Worm (Caenorhabditis elegans) whole organism, midembryonic: ENCODE data around the gene F59G1.8.
"Not testable (repeated sequence)": the region's sequence is repeated elsewhere in the genome, so short reads cannot be mapped to it uniquely, and the experiment has no call there.

Source experiments
- T22C8.4 ChIP-seq: fragments of 200-800 bp; sonication (Bioruptor generic); IDR thresholded peaks from 2 replicates; pipeline ENCODE4 v1.3.6; 2022; ENCODE audit warnings: missing genetic modification characterization, missing compliant biosample characterization
- cog-1 ChIP-seq: sonication (generic microtip); optimal IDR thresholded peaks from 2 replicates; lab custom pipeline; 2016; ENCODE audit warnings: missing genetic modification characterization, missing compliant biosample characterization
- flt-1 ChIP-seq: fragments of 200-800 bp; sonication (Bioruptor generic); IDR thresholded peaks from 2 replicates; pipeline ENCODE4 v1.3.6; 2022; ENCODE audit warnings: missing genetic modification characterization, missing compliant biosample characterization
- klf-2 ChIP-seq: fragments of 200-800 bp; sonication (Bioruptor generic); conservative IDR thresholded peaks from 2 replicates; pipeline ENCODE4 v1.3.6; 2022; ENCODE audit warnings: missing genetic modification reagents, missing genetic modification characterization, missing compliant biosample characterization
- med-1 ChIP-seq: sonication (generic microtip); optimal IDR thresholded peaks from 2 replicates; lab custom pipeline; 2017; ENCODE audit warnings: missing genetic modification characterization, mild to moderate bottlenecking, missing compliant biosample characterization, antibody characterized with exemption, missing genetic modification reagents; ENCODE audit not compliant: insufficient read depth
- ref-1 ChIP-seq: fragments of 200-800 bp; sonication (Bioruptor generic); conservative IDR thresholded peaks from 2 replicates; pipeline ENCODE4 v1.3.6; 2022; ENCODE audit warnings: missing genetic modification reagents, missing genetic modification characterization, missing compliant biosample characterization
- tab-1 ChIP-seq: fragments of 200-800 bp; sonication (Bioruptor generic); IDR thresholded peaks from 2 replicates; pipeline ENCODE4 v1.3.6; 2022; ENCODE audit warnings: missing genetic modification characterization, missing compliant biosample characterization
- ztf-23 ChIP-seq: fragments of 200-800 bp; sonication (Bioruptor generic); IDR thresholded peaks from 2 replicates; pipeline ENCODE4 v1.3.6; 2022; ENCODE audit warnings: missing genetic modification reagents, missing genetic modification characterization, missing compliant biosample characterization
- ztf-29 ChIP-seq: fragments of 200-800 bp; sonication (Bioruptor generic); IDR thresholded peaks from 2 replicates; pipeline ENCODE4 v1.3.6; 2022; ENCODE audit warnings: missing genetic modification reagents, missing genetic modification characterization, missing compliant biosample characterization

Gene F59G1.8

ce11 chrII:5874130-5874529 lies 32.2 kb upstream of the F59G1.8 start:
- TF ChIP-seq med-1 (GFP tag; lab: Kevin White, UChicago) (no peak), T22C8.4 (GFP tag; lab: Robert Waterston, UW) (no peak), ztf-23 (GFP tag; lab: Robert Waterston, UW) (no peak), tab-1 (no peak), flt-1 (no peak), klf-2 (GFP tag; lab: Robert Waterston, UW) (no peak), ref-1 (GFP tag; lab: Robert Waterston, UW) (no peak), cog-1 (tag; lab: Kevin White, UChicago) (no peak), ztf-29 (GFP tag; lab: Robert Waterston, UW) (no peak)

ce11 chrII:5876053-5876452 lies 30.3 kb upstream of the F59G1.8 start, which contains the start of gene F55C12.6:
F55C12.6 (minus strand) TSS chrII:5876153.
- TF ChIP-seq T22C8.4 (GFP tag; lab: Robert Waterston, UW), result no peak
- TF ChIP-seq med-1 (GFP tag; lab: Kevin White, UChicago), result no peak
- no peak for TF ChIP-seq cog-1 (tag; lab: Kevin White, UChicago)

- TF ChIP-seq T22C8.4 (GFP tag; lab: Robert Waterston, UW); klf-2 (GFP tag; lab: Robert Waterston, UW); flt-1: not testable (repeated sequence)
These were observed 29.9 kb upstream of the F59G1.8 start, which contains the start of gene F55C12.2 for ce11 chrII:5876511-5876910. F55C12.2 (plus strand) TSS chrII:5876811.

- no peak for TF ChIP-seq flt-1
- TF ChIP-seq tab-1, result no peak
These were observed 25.7 kb upstream of the F59G1.8 start for ce11 chrII:5880677-5881076.

- TF ChIP-seq med-1 (GFP tag; lab: Kevin White, UChicago), result no peak
- no peak for TF ChIP-seq ztf-23 (GFP tag; lab: Robert Waterston, UW)
- TF ChIP-seq klf-2 (GFP tag; lab: Robert Waterston, UW), result no peak
- no peak for TF ChIP-seq tab-1
- TF ChIP-seq cog-1 (tag; lab: Kevin White, UChicago), result no peak
- TF ChIP-seq ref-1 (GFP tag; lab: Robert Waterston, UW), result no peak
- TF ChIP-seq T22C8.4 (GFP tag; lab: Robert Waterston, UW), result no peak
- TF ChIP-seq ztf-29 (GFP tag; lab: Robert Waterston, UW), result no peak
- no peak for TF ChIP-seq flt-1
These were observed 22.1 kb upstream of the F59G1.8 start, which contains the start of gene rfip-1 for ce11 chrII:5884252-5884651. rfip-1 (plus strand) TSS chrII:5884552.

- TF ChIP-seq T22C8.4 (GFP tag; lab: Robert Waterston, UW) (no peak), med-1 (GFP tag; lab: Kevin White, UChicago) (no peak)
These were observed 20.3 kb upstream of the F59G1.8 start for ce11 chrII:5885966-5886621.

ce11 chrII:5889417-5890139 lies 16.8 kb upstream of the F59G1.8 start:
- TF ChIP-seq ztf-29 (GFP tag; lab: Robert Waterston, UW) (no peak), T22C8.4 (GFP tag; lab: Robert Waterston, UW) (no peak), cog-1 (tag; lab: Kevin White, UChicago) (no peak), med-1 (GFP tag; lab: Kevin White, UChicago) (no peak), klf-2 (GFP tag; lab: Robert Waterston, UW) (no peak), flt-1 (no peak), ref-1 (GFP tag; lab: Robert Waterston, UW) (no peak), ztf-23 (GFP tag; lab: Robert Waterston, UW) (no peak), tab-1 (no peak)

ce11 chrII:5892813-5893212 lies 13.6 kb upstream of the F59G1.8 start:
- TF ChIP-seq tab-1 (no peak), cog-1 (tag; lab: Kevin White, UChicago) (no peak), med-1 (GFP tag; lab: Kevin White, UChicago) (no peak), flt-1 (no peak), ref-1 (GFP tag; lab: Robert Waterston, UW) (no peak), klf-2 (GFP tag; lab: Robert Waterston, UW) (no peak), ztf-29 (GFP tag; lab: Robert Waterston, UW) (no peak)

ce11 chrII:5895870-5896269 lies 10.5 kb upstream of the F59G1.8 start, which contains the start of gene F59G1.4:
F59G1.4 (plus strand) TSS chrII:5896170.
- TF ChIP-seq flt-1, result no peak
- no peak for TF ChIP-seq ztf-23 (GFP tag; lab: Robert Waterston, UW)
- no peak for TF ChIP-seq med-1 (GFP tag; lab: Kevin White, UChicago)

- TF ChIP-seq ztf-23 (GFP tag; lab: Robert Waterston, UW), result no peak
- no peak for TF ChIP-seq flt-1
These were observed 9.9 kb upstream of the F59G1.8 start for ce11 chrII:5896512-5896911.
